Worm (Caenorhabditis elegans) whole organism, L1 larva: ENCODE results near the gene ZC239.13.

Experiments used
- ces-1 ChIP-seq: fragments of 150-350 bp; optimal IDR thresholded peaks from 2 replicates; lab custom pipeline; 2014; ENCODE audit warnings: missing biosample characterization, missing genetic modification reagents, missing genetic modification characterization
- elt-2 ChIP-seq: sonication (generic microtip); optimal IDR thresholded peaks from 2 replicates; lab custom pipeline; 2016; ENCODE audit warnings: missing genetic modification characterization, mild to moderate bottlenecking, inconsistent platforms, missing compliant biosample characterization, missing genetic modification reagents
- elt-3 ChIP-seq, 6 experiments: fragments of 150-350 bp in 1 of 6; sonication (generic microtip); optimal IDR thresholded peaks; 2 replicates each; lab custom pipeline; 2017 to 2018; ENCODE audit warnings: missing biosample characterization in 6 of 6, missing genetic modification characterization in 6 of 6, inconsistent platforms in 1 of 6
- fkh-10 ChIP-seq: sonication (generic microtip); optimal IDR thresholded peaks from 2 replicates; lab custom pipeline; 2017; ENCODE audit warnings: missing biosample characterization, missing genetic modification reagents, missing genetic modification characterization
- fkh-4 ChIP-seq: sonication (generic microtip); optimal IDR thresholded peaks from 2 replicates; lab custom pipeline; 2016; ENCODE audit warnings: missing compliant biosample characterization, missing genetic modification characterization, borderline replicate concordance
- lsy-2 ChIP-seq, 2 experiments: fragments of 150-350 bp; optimal IDR thresholded peaks; 2 replicates each; lab custom pipeline; 2014; ENCODE audit warnings: missing biosample characterization in 2 of 2, missing genetic modification characterization in 2 of 2
- nhr-12 ChIP-seq: sonication (generic microtip); optimal IDR thresholded peaks from 2 replicates; lab custom pipeline; 2017; ENCODE audit warnings: missing biosample characterization, missing genetic modification characterization
- skn-1 ChIP-seq: fragments of 150-350 bp; optimal IDR thresholded peaks from 2 replicates; lab custom pipeline; 2014; ENCODE audit warnings: missing biosample characterization, missing genetic modification characterization
- snpc-4 ChIP-seq: fragments of 150-350 bp; optimal IDR thresholded peaks from 2 replicates; lab custom pipeline; 2014; ENCODE audit warnings: missing biosample characterization, missing genetic modification characterization
- tbx-2 ChIP-seq: sonication (generic microtip); optimal IDR thresholded peaks from 2 replicates; lab custom pipeline; 2016; ENCODE audit warnings: missing genetic modification characterization, missing compliant biosample characterization
- unc-62 ChIP-seq: fragments of 150-350 bp; optimal IDR thresholded peaks from 2 replicates; lab custom pipeline; 2014; ENCODE audit warnings: missing biosample characterization, missing genetic modification reagents, missing genetic modification characterization
- zag-1 ChIP-seq: fragments of 150-350 bp; optimal IDR thresholded peaks from 2 replicates; lab custom pipeline; 2014; ENCODE audit warnings: missing biosample characterization, missing genetic modification characterization

DNA sequence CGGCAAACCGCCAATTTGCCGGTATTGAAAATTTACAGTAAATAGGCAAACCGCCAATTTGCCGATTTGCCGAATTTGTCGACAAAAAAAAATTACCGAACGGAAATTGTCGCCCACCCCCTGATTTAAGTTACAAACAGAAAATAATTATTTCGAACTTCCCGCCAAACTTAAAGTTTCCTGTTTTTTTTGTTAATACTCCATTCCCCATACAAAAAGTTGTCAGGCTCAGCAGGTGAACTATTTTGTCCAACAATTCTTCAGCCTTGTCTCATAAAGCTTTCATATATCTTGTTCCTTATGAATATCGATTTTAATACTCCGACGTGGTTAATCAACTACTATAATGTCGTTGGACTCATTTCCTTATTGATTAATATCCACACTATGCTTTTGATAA is 19.2 kb downstream of the ZC239.13 start, which contains the start of gene sri-50:
- TF ChIP-seq zag-1 (tag; lab: Kevin White, UChicago) (no peak), unc-62 (GFP tag; lab: Kevin White, UChicago) (no peak), elt-2 (tag; lab: Kevin White, UChicago) (no peak), fkh-4 (tag; lab: Kevin White, UChicago) (no peak), nhr-12 (tag; lab: Kevin White, UChicago) (no peak), ces-1 (GFP tag; lab: Kevin White, UChicago) (no peak), tbx-2 (tag; lab: Kevin White, UChicago) (no peak), lsy-2 (tag; optimal IDR thresholded peaks at IDR 0.05; lab: Kevin White, UChicago) (no peak), fkh-10 (no peak), snpc-4 (tag; lab: Kevin White, UChicago) (no peak), elt-3 (tag; optimal IDR thresholded peaks at IDR 0.05; lab: Kevin White, UChicago) (no peak), skn-1 (tag; lab: Kevin White, UChicago) (no peak)
